Fruit fly (Drosophila melanogaster): ENCODE data around the gene CG16713.

Gene CG16713

DNA sequence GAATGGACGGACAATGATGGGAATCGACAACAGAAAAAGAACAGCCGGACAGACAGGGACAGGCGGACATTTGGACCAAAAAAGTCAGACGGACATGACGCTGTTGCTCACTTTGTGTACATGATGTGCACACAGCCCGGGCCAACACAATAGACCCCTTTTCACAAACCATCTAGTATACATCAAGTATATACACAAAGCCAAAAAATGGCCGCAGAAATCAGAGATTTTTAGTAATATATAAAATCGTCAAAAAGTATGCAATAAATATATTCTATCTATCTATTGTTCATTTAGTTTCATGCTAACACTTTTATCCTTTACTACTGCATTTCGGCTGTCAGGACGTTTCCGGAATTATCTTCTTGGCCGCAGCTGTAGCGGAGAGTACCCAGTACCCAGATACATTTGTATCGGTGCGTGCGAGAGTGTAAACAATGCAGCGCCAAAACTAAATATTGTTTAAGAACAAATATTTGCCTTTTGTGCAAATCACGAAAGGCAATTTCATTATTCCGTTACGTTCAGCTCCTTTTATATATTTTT is 24.3 kb upstream of the CG16713 start (continued):
- TF ChIP-seq HHEX (GFP tag; optimal IDR thresholded peaks at IDR 0.05) = peak; percentile 30
- TF ChIP-seq sens (GFP tag) = peak; percentile 70
- TF ChIP-seq z (GFP tag; IDR thresholded peaks at IDR 0.05) = no peak
- TF ChIP-seq CG8944 (GFP tag; optimal IDR thresholded peaks at IDR 0.05) = no peak
- TF ChIP-seq CG30020 (tag; optimal IDR thresholded peaks at IDR 0.05) = no peak
- no peak for TF ChIP-seq gcm2 (GFP tag; optimal IDR thresholded peaks at IDR 0.05)
- peak; percentile 59 for TF ChIP-seq CG3281 (GFP tag; optimal IDR thresholded peaks at IDR 0.05)
- TF ChIP-seq Bdp1 (GFP tag; optimal IDR thresholded peaks at IDR 0.05) = no peak
- TF ChIP-seq chinmo (GFP tag; IDR thresholded peaks at IDR 0.05; ENCODE audit: partially characterized antibody) = no peak
- no peak for TF ChIP-seq CG31365 (tag; optimal IDR thresholded peaks at IDR 0.05)
- peak; percentile 70 for TF ChIP-seq Atf6 (GFP tag; IDR thresholded peaks at IDR 0.05)
- no peak for TF ChIP-seq pan (optimal IDR thresholded peaks at IDR 0.05)
- no peak for TF ChIP-seq pan (GFP tag; optimal IDR thresholded peaks at IDR 0.05 in 1 of 2, IDR thresholded peaks at IDR 0.05 in 1 of 2)
- no peak for TF ChIP-seq slou (GFP tag; optimal IDR thresholded peaks at IDR 0.05)
- no peak for TF ChIP-seq CG9797 (GFP tag; optimal IDR thresholded peaks at IDR 0.05)
- peak; percentile 8 for TF ChIP-seq CG18619 (GFP tag; optimal IDR thresholded peaks at IDR 0.05)
- peak; percentile 35 for TF ChIP-seq CTCF (GFP tag; optimal IDR thresholded peaks at IDR 0.05)
- no peak for TF ChIP-seq Deaf1 (tag; optimal IDR thresholded peaks at IDR 0.05)
- no peak for TF ChIP-seq CG17328 (GFP tag; IDR thresholded peaks at IDR 0.05)
- TF ChIP-seq dysf (GFP tag; IDR thresholded peaks at IDR 0.05) = peak; percentile 22; the same call in 1 of the 3 replicates
- no peak for TF ChIP-seq NC2β (GFP tag; optimal IDR thresholded peaks at IDR 0.05)
- no peak for TF ChIP-seq C15 (GFP tag; IDR thresholded peaks at IDR 0.05)
- no peak for TF ChIP-seq jing (GFP tag; optimal IDR thresholded peaks at IDR 0.05)
- TF ChIP-seq Ets65A (GFP tag) = no peak
- peak; percentile 1 for TF ChIP-seq CG15514 (GFP tag; optimal IDR thresholded peaks at IDR 0.05)
- peak; percentile 59 for TF ChIP-seq CG11696 (GFP tag; IDR thresholded peaks at IDR 0.05)
- no peak for TF ChIP-seq CG6791 (GFP tag; IDR thresholded peaks at IDR 0.05; ENCODE audit: partially characterized antibody)
- TF ChIP-seq CG8089 (GFP tag; optimal IDR thresholded peaks at IDR 0.05) = no peak
- TF ChIP-seq dmrt99B (tag; optimal IDR thresholded peaks at IDR 0.05) = peak; percentile 58
- no peak for TF ChIP-seq CG1233 (GFP tag; optimal IDR thresholded peaks at IDR 0.05)
- TF ChIP-seq CG6175 (GFP tag; IDR thresholded peaks at IDR 0.05) = no peak
- TF ChIP-seq sug (tag; optimal IDR thresholded peaks at IDR 0.05) = peak; percentile 30
- TF ChIP-seq Side (GFP tag; optimal IDR thresholded peaks at IDR 0.05) = no peak
- TF ChIP-seq Blimp-1 (GFP tag; optimal IDR thresholded peaks at IDR 0.05) = no peak
- no peak; the same call in 1 of the 2 replicates for TF ChIP-seq slbo (GFP tag; IDR thresholded peaks at IDR 0.05)
- no peak for TF ChIP-seq CG7963 (GFP tag; IDR thresholded peaks at IDR 0.05; ENCODE audit: partially characterized antibody)
- peak; percentile 46 for TF ChIP-seq CG2120 (GFP tag; optimal IDR thresholded peaks at IDR 0.05)
- no peak for TF ChIP-seq ash1 (GFP tag; optimal IDR thresholded peaks at IDR 0.05)
- no peak for TF ChIP-seq bab2 (GFP tag; optimal IDR thresholded peaks at IDR 0.05)
- TF ChIP-seq pzg (GFP tag; optimal IDR thresholded peaks at IDR 0.05) = no peak
- TF ChIP-seq Ravus (GFP tag; IDR thresholded peaks at IDR 0.05) = no peak
- TF ChIP-seq NC2α (GFP tag; optimal IDR thresholded peaks at IDR 0.05) = no peak
- TF ChIP-seq CG6254 (GFP tag; optimal IDR thresholded peaks at IDR 0.05) = no peak
- TF ChIP-seq CG10565 (GFP tag; optimal IDR thresholded peaks at IDR 0.05) = no peak
- TF ChIP-seq ham (GFP tag; IDR thresholded peaks at IDR 0.05) = no peak
- TF ChIP-seq gt (GFP tag; IDR thresholded peaks at IDR 0.05) = no peak
- TF ChIP-seq CG18599 (GFP tag; optimal IDR thresholded peaks at IDR 0.05) = peak; percentile 57
- no peak for TF ChIP-seq Stat92E (GFP tag; optimal IDR thresholded peaks at IDR 0.05)
- no peak for TF ChIP-seq CG10979 (tag; optimal IDR thresholded peaks at IDR 0.05)
